ENCODE assay signal across 3 worm cellular contexts in genomic region chrIV:2390251-2390672, ce11.
TF ChIP-seq lines count a peak whose summit lies in the region.

No protein-coding gene starts in this region.

TF ChIP-seq in whole organism, L1 larva, 84 proteins besides CTCF, POLR2A, EP300 and RAD21 (continued from another document and continues in another):
- TF ChIP-seq C16A3.4 (tag; optimal IDR thresholded peaks at IDR 0.05; lab: Kevin White, UChicago) (peak; percentile 10), elt-2 (tag; optimal IDR thresholded peaks at IDR 0.05; lab: Kevin White, UChicago) (peak; percentile 14), F16B12.6 (tag; optimal IDR thresholded peaks at IDR 0.05; lab: Kevin White, UChicago) (no peak), nhr-28 (tag; optimal IDR thresholded peaks at IDR 0.05; lab: Kevin White, UChicago) (no peak), hpl-2 (GFP tag; optimal IDR thresholded peaks at IDR 0.05; lab: Kevin White, UChicago) (peak; percentile 43), zag-1 (tag; optimal IDR thresholded peaks at IDR 0.05; lab: Kevin White, UChicago) (no peak), mep-1 (tag; optimal IDR thresholded peaks at IDR 0.05; lab: Kevin White, UChicago) (no peak), ces-1 (GFP tag; optimal IDR thresholded peaks at IDR 0.05; lab: Kevin White, UChicago) (no peak), nhr-76 (tag; optimal IDR thresholded peaks at IDR 0.05; lab: Kevin White, UChicago) (no peak), sptf-1 (tag; optimal IDR thresholded peaks at IDR 0.05; lab: Kevin White, UChicago) (no peak), irx-1 (tag; optimal IDR thresholded peaks at IDR 0.05; lab: Kevin White, UChicago) (no peak), zip-4 (GFP tag; optimal IDR thresholded peaks at IDR 0.05; lab: Kevin White, UChicago) (peak; percentile 12), nhr-237 (tag; optimal IDR thresholded peaks at IDR 0.05; lab: Kevin White, UChicago) (no peak), ceh-8 (GFP tag; optimal IDR thresholded peaks at IDR 0.05; lab: Kevin White, UChicago) (no peak), blmp-1 (tag; optimal IDR thresholded peaks at IDR 0.05; lab: Kevin White, UChicago) (peak; percentile 12), nhr-12 (tag; optimal IDR thresholded peaks at IDR 0.05; lab: Kevin White, UChicago) (no peak), fos-1 (tag; optimal IDR thresholded peaks at IDR 0.05; lab: Kevin White, UChicago) (no peak), unc-130 (tag; optimal IDR thresholded peaks at IDR 0.05; lab: Kevin White, UChicago) (no peak), jun-1 (tag; optimal IDR thresholded peaks at IDR 0.05; lab: Kevin White, UChicago) (no peak), mdl-1 (tag; optimal IDR thresholded peaks at IDR 0.05; lab: Kevin White, UChicago) (no peak), lin-35 (GFP tag; optimal IDR thresholded peaks at IDR 0.05; lab: Kevin White, UChicago) (peak in 1 of 2 experiments; percentile 69), sox-4 (tag; optimal IDR thresholded peaks at IDR 0.05; lab: Kevin White, UChicago) (no peak), rnt-1 (tag; optimal IDR thresholded peaks at IDR 0.05; lab: Kevin White, UChicago) (no peak), C34B4.2 (tag; optimal IDR thresholded peaks at IDR 0.05; lab: Kevin White, UChicago) (peak; percentile 18), lir-3 (tag; optimal IDR thresholded peaks at IDR 0.05; lab: Kevin White, UChicago; ENCODE audit: poor library complexity) (no peak), unc-62 (GFP tag; optimal IDR thresholded peaks at IDR 0.05; lab: Kevin White, UChicago) (no peak), ceh-88 (GFP tag; IDR thresholded peaks at IDR 0.05; lab: Robert Waterston, UW) (no peak), alr-1 (tag; optimal IDR thresholded peaks at IDR 0.05; lab: Kevin White, UChicago; ENCODE audit: borderline replicate concordance) (no peak), C04F5.9 (tag; optimal IDR thresholded peaks at IDR 0.05; lab: Kevin White, UChicago) (no peak), unc-86 (tag; optimal IDR thresholded peaks at IDR 0.05; lab: Kevin White, UChicago) (no peak), ama-1 (optimal IDR thresholded peaks at IDR 0.05; lab: Kevin White, UChicago) (peak; percentile 54), nhr-77 (tag; optimal IDR thresholded peaks at IDR 0.05; lab: Kevin White, UChicago) (no peak), nhr-11 (tag; optimal IDR thresholded peaks at IDR 0.05; lab: Kevin White, UChicago) (no peak), swsn-7 (tag; optimal IDR thresholded peaks at IDR 0.05; lab: Kevin White, UChicago) (peak; percentile 6), fkh-10 (GFP tag; optimal IDR thresholded peaks at IDR 0.05; lab: Kevin White, UChicago) (no peak), hlh-17 (GFP tag; optimal IDR thresholded peaks at IDR 0.05; lab: Kevin White, UChicago; ENCODE audit: borderline replicate concordance) (no peak), mef-2 (tag; optimal IDR thresholded peaks at IDR 0.05; lab: Kevin White, UChicago) (no peak), mab-9 (GFP tag; IDR thresholded peaks at IDR 0.05; lab: Robert Waterston, UW) (no peak), efl-1 (optimal IDR thresholded peaks at IDR 0.05; lab: Kevin White, UChicago) (peak; percentile 12 to 44), efl-1 (GFP tag; optimal IDR thresholded peaks at IDR 0.05 in 1 of 2; lab: Kevin White, UChicago) (peak; percentile 64 to 93), pqm-1 (tag; optimal IDR thresholded peaks at IDR 0.05; lab: Kevin White, UChicago) (no peak), sup-37 (GFP tag; optimal IDR thresholded peaks at IDR 0.05; lab: Kevin White, UChicago) (no peak), grh-1 (GFP tag; IDR thresholded peaks at IDR 0.05; lab: Robert Waterston, UW) (no peak), nhr-19 (GFP tag; conservative IDR thresholded peaks at IDR 0.05; lab: Robert Waterston, UW) (no peak; the same call in 1 of the 2 replicates), tlp-1 (tag; optimal IDR thresholded peaks at IDR 0.05; lab: Kevin White, UChicago) (no peak), skn-1 (tag; optimal IDR thresholded peaks at IDR 0.05; lab: Kevin White, UChicago) (no peak)

TF ChIP-seq in whole organism, L3 larva, 47 proteins besides CTCF, POLR2A, EP300 and RAD21 (continued from another document):
- TF ChIP-seq lin-39 (tag; optimal IDR thresholded peaks at IDR 0.05; lab: Kevin White, UChicago) (no peak), ztf-4 (tag; optimal IDR thresholded peaks at IDR 0.05; lab: Kevin White, UChicago) (no peak), nhr-76 (tag; optimal IDR thresholded peaks at IDR 0.05; lab: Kevin White, UChicago) (no peak), ceh-16 (tag; optimal IDR thresholded peaks at IDR 0.05; lab: Kevin White, UChicago) (no peak), pqm-1 (tag; optimal IDR thresholded peaks at IDR 0.05; lab: Kevin White, UChicago) (no peak), elt-3 (tag; optimal IDR thresholded peaks at IDR 0.05; lab: Kevin White, UChicago) (no peak), nhr-23 (tag; optimal IDR thresholded peaks at IDR 0.05; lab: Kevin White, UChicago) (peak; percentile 37), nhr-12 (tag; optimal IDR thresholded peaks at IDR 0.05; lab: Kevin White, UChicago) (no peak), egl-27 (tag; optimal IDR thresholded peaks at IDR 0.05; lab: Kevin White, UChicago) (no peak), nfya-1 (tag; optimal IDR thresholded peaks at IDR 0.05; lab: Kevin White, UChicago; ENCODE audit: insufficient read depth) (peak; percentile 41), hmg-11 (tag; optimal IDR thresholded peaks at IDR 0.05; lab: Kevin White, UChicago) (peak; percentile 31), fkh-2 (tag; optimal IDR thresholded peaks at IDR 0.05; lab: Kevin White, UChicago) (no peak), ztf-11 (tag; optimal IDR thresholded peaks at IDR 0.05; lab: Kevin White, UChicago) (no peak), ceh-28 (tag; optimal IDR thresholded peaks at IDR 0.05; lab: Kevin White, UChicago) (peak; percentile 42), nhr-28 (tag; optimal IDR thresholded peaks at IDR 0.05; lab: Kevin White, UChicago) (no peak), skn-1 (tag; optimal IDR thresholded peaks at IDR 0.05; lab: Kevin White, UChicago) (no peak), ZK546.5 (tag; optimal IDR thresholded peaks at IDR 0.05; lab: Kevin White, UChicago) (no peak), nhr-25 (tag; optimal IDR thresholded peaks at IDR 0.05; lab: Kevin White, UChicago) (no peak), R02D3.7 (tag; optimal IDR thresholded peaks at IDR 0.05; lab: Kevin White, UChicago) (no peak), fos-1 (tag; optimal IDR thresholded peaks at IDR 0.05; lab: Kevin White, UChicago) (no peak), zag-1 (tag; optimal IDR thresholded peaks at IDR 0.05; lab: Kevin White, UChicago) (no peak), ama-1 (optimal IDR thresholded peaks at IDR 0.05; lab: Kevin White, UChicago) (peak; percentile 51), daf-12 (tag; optimal IDR thresholded peaks at IDR 0.05; lab: Kevin White, UChicago) (no peak), unc-62 (GFP tag; optimal IDR thresholded peaks at IDR 0.05; lab: Kevin White, UChicago) (no peak), egl-5 (tag; optimal IDR thresholded peaks at IDR 0.05; lab: Kevin White, UChicago) (no peak), nhr-237 (tag; optimal IDR thresholded peaks at IDR 0.05; lab: Kevin White, UChicago) (no peak), lin-15B (tag; optimal IDR thresholded peaks at IDR 0.05; lab: Kevin White, UChicago) (peak; percentile 5)

TF ChIP-seq in whole organism, young adult, 124 proteins besides CTCF, POLR2A, EP300 and RAD21 (continued from another document and continues in another):
- TF ChIP-seq lir-1 (GFP tag; conservative IDR thresholded peaks at IDR 0.05; lab: Robert Waterston, UW) (no peak), C06A6.2 (GFP tag; conservative IDR thresholded peaks at IDR 0.05; lab: Robert Waterston, UW) (no peak), ama-1 (optimal IDR thresholded peaks at IDR 0.05; lab: Kevin White, UChicago) (no peak), ama-1 (GFP tag; optimal IDR thresholded peaks at IDR 0.05; lab: Kevin White, UChicago) (no peak), hmg-1.2 (GFP tag; IDR thresholded peaks at IDR 0.05; lab: Robert Waterston, UW) (peak; percentile 14; the same call in 1 of the 2 replicates), somi-1 (GFP tag; optimal IDR thresholded peaks at IDR 0.05; lab: Kevin White, UChicago) (no peak), chd-7 (tag; optimal IDR thresholded peaks at IDR 0.05; lab: Kevin White, UChicago) (peak; percentile 55), nfyb-1 (GFP tag; IDR thresholded peaks at IDR 0.05; lab: Robert Waterston, UW) (peak; percentile 64), nfya-2 (GFP tag; IDR thresholded peaks at IDR 0.05; lab: Robert Waterston, UW) (no peak), F52B5.7 (tag; optimal IDR thresholded peaks at IDR 0.05; lab: Kevin White, UChicago) (peak; percentile 75), ets-4 (GFP tag; optimal IDR thresholded peaks at IDR 0.05; lab: Kevin White, UChicago) (no peak), ztf-25 (GFP tag; IDR thresholded peaks at IDR 0.05; lab: Robert Waterston, UW) (no peak), dpff-1 (tag; optimal IDR thresholded peaks at IDR 0.05; lab: Kevin White, UChicago) (peak; percentile 52), lin-54 (GFP tag; optimal IDR thresholded peaks at IDR 0.05; lab: Kevin White, UChicago) (peak; percentile 63), madf-3 (GFP tag; IDR thresholded peaks at IDR 0.05; lab: Robert Waterston, UW) (no peak), lin-35 (GFP tag; optimal IDR thresholded peaks at IDR 0.05; lab: Kevin White, UChicago) (peak in 1 of 3 experiments; percentile 46), pbrm-1 (GFP tag; IDR thresholded peaks at IDR 0.05; lab: Robert Waterston, UW) (peak; percentile 72), T26A5.8 (tag; optimal IDR thresholded peaks at IDR 0.05; lab: Kevin White, UChicago) (no peak), Y79H2A.3 (GFP tag; conservative IDR thresholded peaks at IDR 0.05; lab: Robert Waterston, UW) (no peak; the same call in 1 of the 2 replicates), nhr-179 (tag; optimal IDR thresholded peaks at IDR 0.05; lab: Kevin White, UChicago) (no peak), gei-17 (GFP tag; optimal IDR thresholded peaks at IDR 0.05; lab: Kevin White, UChicago) (no peak), hmg-20 (GFP tag; IDR thresholded peaks at IDR 0.05; lab: Robert Waterston, UW) (no peak), lsy-27 (tag; optimal IDR thresholded peaks at IDR 0.05; lab: Kevin White, UChicago; ENCODE audit: borderline replicate concordance, insufficient read depth) (no peak), T07F8.4 (tag; optimal IDR thresholded peaks at IDR 0.05; lab: Kevin White, UChicago) (no peak), lin-26 (GFP tag; IDR thresholded peaks at IDR 0.05; lab: Robert Waterston, UW) (no peak), snpc-3.4 (tag; optimal IDR thresholded peaks at IDR 0.05; lab: Kevin White, UChicago) (peak; percentile 47), tlf-1 (GFP tag; optimal IDR thresholded peaks at IDR 0.05; lab: Kevin White, UChicago) (peak; percentile 84), rpc-1 (optimal IDR thresholded peaks at IDR 0.05; lab: Kevin White, UChicago) (no peak), rpc-1 (tag; optimal IDR thresholded peaks at IDR 0.05; lab: Kevin White, UChicago) (no peak), B0336.3 (GFP tag; IDR thresholded peaks at IDR 0.05; lab: Robert Waterston, UW) (peak; percentile 85), dox-1 (GFP tag; IDR thresholded peaks at IDR 0.05; lab: Robert Waterston, UW) (peak; percentile 61; the same call in 1 of the 2 replicates), snpc-1.1 (tag; optimal IDR thresholded peaks at IDR 0.05; lab: Kevin White, UChicago; ENCODE audit: insufficient read depth) (peak; percentile 35), mxl-1 (tag; optimal IDR thresholded peaks at IDR 0.05; lab: Kevin White, UChicago) (no peak), him-1 (tag; optimal IDR thresholded peaks at IDR 0.05; lab: Kevin White, UChicago) (no peak), nhr-27 (tag; optimal IDR thresholded peaks at IDR 0.05; lab: Kevin White, UChicago) (no peak), F23B12.7 (tag; optimal IDR thresholded peaks at IDR 0.05; lab: Kevin White, UChicago; ENCODE audit: insufficient read depth) (peak; percentile 26), sptf-2 (GFP tag; optimal IDR thresholded peaks at IDR 0.05; lab: Kevin White, UChicago) (no peak), ztf-18 (tag; optimal IDR thresholded peaks at IDR 0.05; lab: Kevin White, UChicago) (peak; percentile 41), cebp-1 (GFP tag; IDR thresholded peaks at IDR 0.05; lab: Robert Waterston, UW) (no peak), cebp-1 (tag; optimal IDR thresholded peaks at IDR 0.05; lab: Kevin White, UChicago) (peak; percentile 59), ztf-28 (GFP tag; IDR thresholded peaks at IDR 0.05; lab: Robert Waterston, UW) (no peak), egrh-3 (GFP tag; IDR thresholded peaks at IDR 0.05; lab: Robert Waterston, UW) (no peak), F49E8.2 (tag; optimal IDR thresholded peaks at IDR 0.05; lab: Kevin White, UChicago; ENCODE audit: insufficient read depth) (peak; percentile 63), ztf-3 (GFP tag; optimal IDR thresholded peaks at IDR 0.05; lab: Kevin White, UChicago) (no peak), nhr-90 (tag; optimal IDR thresholded peaks at IDR 0.05; lab: Kevin White, UChicago) (no peak), hlh-12 (tag; optimal IDR thresholded peaks at IDR 0.05; lab: Kevin White, UChicago) (no peak), mes-4 (tag; optimal IDR thresholded peaks at IDR 0.05; lab: Kevin White, UChicago) (no peak), egl-18 (GFP tag; IDR thresholded peaks at IDR 0.05; lab: Robert Waterston, UW) (0 out of 2 replicates have a peak, but pooled peaks have one; percentile 60), hrde-1 (tag; optimal IDR thresholded peaks at IDR 0.05; lab: Kevin White, UChicago; ENCODE audit: borderline replicate concordance) (peak; percentile 59), snpc-1.3 (tag; optimal IDR thresholded peaks at IDR 0.05; lab: Kevin White, UChicago; ENCODE audit: insufficient read depth) (peak; percentile 76), F55B11.4 (tag; optimal IDR thresholded peaks at IDR 0.05; lab: Kevin White, UChicago; ENCODE audit: borderline replicate concordance, insufficient read depth) (no peak), nhr-80 (tag; optimal IDR thresholded peaks at IDR 0.05; lab: Kevin White, UChicago) (no peak), F39B2.1 (GFP tag; IDR thresholded peaks at IDR 0.05; lab: Robert Waterston, UW) (0 out of 2 replicates have a peak, but pooled peaks have one; percentile 51), Y95B8A.8 (GFP tag; IDR thresholded peaks at IDR 0.05; lab: Robert Waterston, UW) (no peak), egl-44 (GFP tag; IDR thresholded peaks at IDR 0.05; lab: Robert Waterston, UW) (no peak), ceh-40 (GFP tag; IDR thresholded peaks at IDR 0.05; lab: Robert Waterston, UW) (no peak), Y56A3A.18 (GFP tag; IDR thresholded peaks at IDR 0.05; lab: Robert Waterston, UW) (no peak), nhr-120 (GFP tag; IDR thresholded peaks at IDR 0.05; lab: Robert Waterston, UW) (no peak), Y53F4B.3 (GFP tag; IDR thresholded peaks at IDR 0.05; lab: Robert Waterston, UW) (no peak), repo-1 (tag; optimal IDR thresholded peaks at IDR 0.05; lab: Kevin White, UChicago) (peak; percentile 68), D2030.7 (GFP tag; IDR thresholded peaks at IDR 0.05; lab: Robert Waterston, UW) (peak; percentile 41; the same call in 1 of the 2 replicates), rcor-1 (GFP tag; IDR thresholded peaks at IDR 0.05; lab: Robert Waterston, UW) (no peak), bed-1 (GFP tag; IDR thresholded peaks at IDR 0.05; lab: Robert Waterston, UW) (no peak), madf-6 (GFP tag; IDR thresholded peaks at IDR 0.05; lab: Robert Waterston, UW) (peak; percentile 63), madf-8 (GFP tag; conservative IDR thresholded peaks at IDR 0.05; lab: Robert Waterston, UW) (no peak), mcd-1 (GFP tag; IDR thresholded peaks at IDR 0.05; lab: Robert Waterston, UW) (peak; percentile 87), ceh-91 (GFP tag; IDR thresholded peaks at IDR 0.05; lab: Robert Waterston, UW) (no peak), akir-1 (GFP tag; optimal IDR thresholded peaks at IDR 0.05; lab: Kevin White, UChicago) (no peak), B0035.1 (tag; optimal IDR thresholded peaks at IDR 0.05; lab: Kevin White, UChicago) (peak; percentile 45), K11D2.4 (GFP tag; IDR thresholded peaks at IDR 0.05; lab: Robert Waterston, UW) (no peak), unc-62 (GFP tag; optimal IDR thresholded peaks at IDR 0.05; lab: Kevin White, UChicago) (no peak), dpl-1 (GFP tag; optimal IDR thresholded peaks at IDR 0.05; lab: Kevin White, UChicago) (no peak), tbp1 (GFP tag; optimal IDR thresholded peaks at IDR 0.05; lab: Kevin White, UChicago) (peak; percentile 48)
